Worm (Caenorhabditis elegans) whole organism, late embryonic: ENCODE data around the gene C39D10.7.

Source experiments
- C08G9.2 ChIP-seq: sonication (generic microtip); optimal IDR thresholded peaks from 2 replicates; lab custom pipeline; 2016; ENCODE audit warnings: mild to moderate bottlenecking, missing genetic modification characterization, moderate library complexity, missing compliant biosample characterization
- C38D4.7 ChIP-seq: fragments of 200-800 bp; sonication (Bioruptor generic); optimal IDR thresholded peaks from 2 replicates; lab custom pipeline; 2018; ENCODE audit warnings: mild to moderate bottlenecking, missing genetic modification characterization, moderate library complexity, missing compliant biosample characterization
- F13H6.1 ChIP-seq: sonication (generic microtip); optimal IDR thresholded peaks from 2 replicates; lab custom pipeline; 2016; ENCODE audit warnings: missing genetic modification characterization, missing compliant biosample characterization
- K02D7.2 ChIP-seq: sonication (generic microtip); optimal IDR thresholded peaks from 2 replicates; lab custom pipeline; 2017; ENCODE audit warnings: mild to moderate bottlenecking, missing genetic modification characterization, missing compliant biosample characterization
- K09A11.1 ChIP-seq: sonication (generic microtip); optimal IDR thresholded peaks from 2 replicates; lab custom pipeline; 2017; ENCODE audit warnings: antibody characterized with exemption, mild to moderate bottlenecking, missing genetic modification characterization, missing compliant biosample characterization; ENCODE audit not compliant: insufficient read depth
- Y22D7AL.16 ChIP-seq: sonication (generic microtip); optimal IDR thresholded peaks from 2 replicates; lab custom pipeline; 2016; ENCODE audit warnings: missing genetic modification characterization, missing compliant biosample characterization
- ceh-14 ChIP-seq: sonication (generic microtip); optimal IDR thresholded peaks from 2 replicates; lab custom pipeline; 2016; ENCODE audit warnings: missing genotype, missing genetic modification characterization, missing compliant biosample characterization
- ceh-19 ChIP-seq: fragments of 200-800 bp; sonication (Bioruptor generic); optimal IDR thresholded peaks from 2 replicates; lab custom pipeline; 2018; ENCODE audit warnings: mild to moderate bottlenecking, missing genetic modification characterization, missing compliant biosample characterization
- ceh-22 ChIP-seq: sonication (generic microtip); optimal IDR thresholded peaks from 2 replicates; lab custom pipeline; 2017; ENCODE audit warnings: missing biosample characterization, missing genetic modification characterization
- ceh-48 ChIP-seq: sonication (generic microtip); optimal IDR thresholded peaks from 2 replicates; lab custom pipeline; 2016; ENCODE audit warnings: missing genetic modification characterization, inconsistent platforms, missing compliant biosample characterization
- ceh-9 ChIP-seq: sonication (generic microtip); optimal IDR thresholded peaks from 2 replicates; lab custom pipeline; 2016; ENCODE audit warnings: mild to moderate bottlenecking, missing genetic modification characterization, inconsistent platforms, missing compliant biosample characterization
- dmd-4 ChIP-seq: sonication (generic microtip); optimal IDR thresholded peaks from 2 replicates; lab custom pipeline; 2016; ENCODE audit warnings: borderline replicate concordance, missing genetic modification characterization, missing compliant biosample characterization
- elt-2 ChIP-seq: sonication (generic microtip); optimal IDR thresholded peaks from 2 replicates; lab custom pipeline; 2016; ENCODE audit warnings: missing genetic modification reagents, missing genetic modification characterization, missing compliant biosample characterization
- ets-4 ChIP-seq: sonication (generic microtip); optimal IDR thresholded peaks from 2 replicates; lab custom pipeline; 2016; ENCODE audit warnings: missing genetic modification characterization, missing compliant biosample characterization
- fkh-6 ChIP-seq: sonication (generic microtip); optimal IDR thresholded peaks from 2 replicates; lab custom pipeline; 2016; ENCODE audit warnings: missing genetic modification characterization, missing compliant biosample characterization
- hlh-30 ChIP-seq: sonication (generic microtip); optimal IDR thresholded peaks from 2 replicates; lab custom pipeline; 2017; ENCODE audit warnings: antibody characterized with exemption, missing genetic modification characterization, missing compliant biosample characterization; ENCODE audit not compliant: insufficient read depth
- hlh-6 ChIP-seq: sonication (generic microtip); optimal IDR thresholded peaks from 2 replicates; lab custom pipeline; 2016; ENCODE audit warnings: missing genotype, missing genetic modification characterization, missing compliant biosample characterization
- lim-6 ChIP-seq: sonication (generic microtip); optimal IDR thresholded peaks from 2 replicates; lab custom pipeline; 2016; ENCODE audit warnings: missing genetic modification characterization, missing compliant biosample characterization
- lin-11 ChIP-seq: fragments of 200-800 bp; sonication (Bioruptor generic); optimal IDR thresholded peaks from 2 replicates; lab custom pipeline; 2018; ENCODE audit warnings: mild to moderate bottlenecking, missing genetic modification characterization, missing compliant biosample characterization
- madf-2 ChIP-seq: sonication (generic microtip); optimal IDR thresholded peaks from 2 replicates; lab custom pipeline; 2017; ENCODE audit warnings: missing genetic modification characterization, missing compliant biosample characterization
- nhr-11 ChIP-seq: fragments of 150-350 bp; optimal IDR thresholded peaks from 2 replicates; lab custom pipeline; 2014; ENCODE audit warnings: missing biosample characterization, missing genetic modification characterization
- npax-4 ChIP-seq: sonication (generic microtip); optimal IDR thresholded peaks from 2 replicates; lab custom pipeline; 2016; ENCODE audit warnings: missing genetic modification characterization, missing compliant biosample characterization
- odd-2 ChIP-seq: sonication (generic microtip); optimal IDR thresholded peaks from 2 replicates; lab custom pipeline; 2017; ENCODE audit warnings: antibody characterized with exemption, mild to moderate bottlenecking, missing genetic modification characterization, missing compliant biosample characterization
- pat-9 ChIP-seq: fragments of 200-800 bp; sonication (Bioruptor generic); optimal IDR thresholded peaks from 2 replicates; lab custom pipeline; 2018; ENCODE audit warnings: mild to moderate bottlenecking, missing genetic modification characterization, moderate library complexity, missing compliant biosample characterization
- pha-2 ChIP-seq: sonication (generic microtip); optimal IDR thresholded peaks from 2 replicates; lab custom pipeline; 2017; ENCODE audit warnings: mild to moderate bottlenecking, missing genetic modification characterization, missing compliant biosample characterization
- ref-2 ChIP-seq: sonication (generic microtip); optimal IDR thresholded peaks from 2 replicates; lab custom pipeline; 2016; ENCODE audit warnings: missing genetic modification characterization, missing compliant biosample characterization
- syd-9 ChIP-seq: sonication (generic microtip); optimal IDR thresholded peaks from 2 replicates; lab custom pipeline; 2016; ENCODE audit warnings: mild to moderate bottlenecking, missing genetic modification characterization, moderate library complexity, missing compliant biosample characterization
- tbx-2 ChIP-seq: sonication (generic microtip); optimal IDR thresholded peaks from 2 replicates; lab custom pipeline; 2016; ENCODE audit warnings: missing genetic modification characterization, missing compliant biosample characterization
- tbx-7 ChIP-seq: sonication (generic microtip); optimal IDR thresholded peaks from 2 replicates; lab custom pipeline; 2016; ENCODE audit warnings: missing genotype, missing genetic modification characterization, missing compliant biosample characterization
- ttx-3 ChIP-seq: sonication (generic microtip); optimal IDR thresholded peaks from 2 replicates; lab custom pipeline; 2016; ENCODE audit warnings: missing genetic modification reagents, missing genetic modification characterization, missing compliant biosample characterization
- unc-42 ChIP-seq: sonication (generic microtip); optimal IDR thresholded peaks from 2 replicates; lab custom pipeline; 2016; ENCODE audit warnings: missing genotype, missing genetic modification characterization, missing compliant biosample characterization
- unc-55 ChIP-seq: sonication (generic microtip); optimal IDR thresholded peaks from 2 replicates; lab custom pipeline; 2017; ENCODE audit warnings: missing biosample characterization, missing genetic modification reagents, missing genetic modification characterization
- zip-5 ChIP-seq: sonication (generic microtip); optimal IDR thresholded peaks from 2 replicates; lab custom pipeline; 2016; ENCODE audit warnings: missing genetic modification characterization, missing compliant biosample characterization

Gene C39D10.7

DNA sequence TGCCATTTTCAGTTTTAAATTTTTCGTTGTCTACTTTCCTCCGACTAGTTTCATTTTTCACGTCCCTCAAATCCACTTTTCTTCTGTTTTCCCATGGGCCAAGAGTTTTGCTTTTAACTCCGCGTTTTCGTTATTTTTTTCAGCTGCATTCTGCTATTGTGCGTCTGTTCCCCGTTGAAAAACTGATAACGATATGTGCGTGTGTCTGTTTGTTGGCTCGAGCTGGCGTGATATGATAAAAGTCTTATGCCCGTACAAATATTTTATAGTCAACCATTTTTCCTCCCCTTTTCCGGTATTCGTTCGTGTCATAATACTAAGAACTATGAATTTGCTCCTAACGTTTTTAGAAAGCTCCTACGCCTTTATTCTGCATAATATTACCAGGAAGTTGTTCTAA lies 11.9 kb downstream of the C39D10.7 start:
- TF ChIP-seq nhr-11 (tag; lab: Kevin White, UChicago): no peak
- no peak for TF ChIP-seq unc-42 (tag; lab: Kevin White, UChicago)
- peak; percentile 7 for TF ChIP-seq elt-2
- no peak for TF ChIP-seq tbx-2

DNA sequence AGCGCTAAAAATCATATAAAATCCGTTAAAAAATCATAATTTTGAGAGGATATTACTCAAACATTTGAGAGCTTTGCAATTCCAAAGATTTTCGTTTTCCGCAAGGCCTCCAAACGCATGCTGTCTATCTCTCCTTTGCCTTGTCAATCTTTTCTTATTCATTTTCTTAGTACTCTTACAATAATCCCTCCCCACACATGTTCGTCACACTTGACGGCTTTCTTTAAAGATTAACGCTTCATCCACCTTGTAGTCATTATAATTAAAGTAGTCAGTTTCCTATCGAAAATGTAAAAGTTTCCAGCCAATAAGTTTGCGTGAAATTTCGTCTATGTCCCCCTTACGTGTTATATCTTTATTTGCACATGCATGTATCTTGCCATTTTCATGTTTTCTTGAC lies 13.6 kb downstream of the C39D10.7 start:
- TF ChIP-seq hlh-6 (tag; lab: Kevin White, UChicago): no peak
- TF ChIP-seq dmd-4: no peak
- TF ChIP-seq K09A11.1 (tag; lab: Kevin White, UChicago): no peak

DNA sequence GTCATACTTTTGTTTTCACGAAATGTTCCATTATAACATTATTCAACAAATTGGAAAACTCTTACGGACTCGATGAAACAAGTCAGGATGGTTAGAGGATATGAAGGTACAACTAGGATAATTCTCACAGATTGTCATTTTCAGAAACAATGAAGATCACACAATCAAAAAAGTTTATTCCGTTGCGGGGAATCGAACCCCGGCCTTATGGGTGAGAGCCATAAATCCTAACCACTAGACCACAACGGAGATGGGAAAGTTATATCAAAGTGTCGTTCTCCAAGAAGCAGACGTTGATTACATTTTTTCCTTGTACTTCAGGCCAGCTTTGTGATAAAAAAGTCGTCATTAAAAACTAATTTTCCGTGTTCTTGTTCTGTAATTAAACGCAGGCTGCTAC lies 15.6 kb downstream of the C39D10.7 start:
- no peak for TF ChIP-seq pat-9 (tag; lab: Kevin White, UChicago)
- no peak for TF ChIP-seq ttx-3 (tag; lab: Kevin White, UChicago)
- no peak for TF ChIP-seq C38D4.7 (GFP tag; lab: Kevin White, UChicago)
- no peak for TF ChIP-seq fkh-6 (tag; lab: Kevin White, UChicago)
- TF ChIP-seq C08G9.2 (tag; lab: Kevin White, UChicago): no peak
- TF ChIP-seq pha-2 (tag; lab: Kevin White, UChicago): no peak
- TF ChIP-seq zip-5 (tag; lab: Kevin White, UChicago): no peak
- TF ChIP-seq unc-55 (GFP tag; lab: Kevin White, UChicago): no peak
- no peak for TF ChIP-seq tbx-7 (tag; lab: Kevin White, UChicago)
- no peak for TF ChIP-seq lin-11 (tag; lab: Kevin White, UChicago)
- no peak for TF ChIP-seq ceh-14 (tag; lab: Kevin White, UChicago)

DNA sequence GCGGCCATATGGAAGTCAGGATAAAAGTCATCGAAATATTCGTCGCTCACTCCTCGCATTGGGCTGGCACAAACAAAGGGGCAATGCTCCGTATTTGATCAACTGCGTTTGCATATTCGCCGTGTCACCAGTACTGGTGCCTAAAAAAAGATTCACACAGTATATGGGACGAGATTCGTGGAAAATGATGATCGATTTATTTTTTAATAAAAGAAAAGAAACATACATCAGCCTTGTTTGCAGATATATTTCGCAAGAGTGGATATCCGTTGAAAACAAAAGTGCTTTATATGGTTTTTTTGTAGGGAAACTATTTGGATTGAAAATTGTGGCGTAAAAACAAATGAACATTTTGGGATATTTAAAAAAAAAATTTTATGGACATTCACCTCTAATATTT lies 16.0 kb downstream of the C39D10.7 start, which contains the start of gene latd-1:
latd-1 (minus strand) TSS at position 101 of the 400 bp plus-strand sequence.
- no peak for TF ChIP-seq ets-4 (tag; lab: Kevin White, UChicago)
- no peak for TF ChIP-seq ceh-9 (tag; lab: Kevin White, UChicago)
- no peak for TF ChIP-seq odd-2 (tag; lab: Kevin White, UChicago)
- no peak for TF ChIP-seq madf-2 (tag; lab: Kevin White, UChicago)
- TF ChIP-seq ceh-14 (tag; lab: Kevin White, UChicago): no peak
- TF ChIP-seq ceh-22 (tag; lab: Kevin White, UChicago): no peak
- TF ChIP-seq ceh-48: no peak
- TF ChIP-seq elt-2: no peak
- no peak for TF ChIP-seq Y22D7AL.16 (tag; lab: Kevin White, UChicago)
- no peak for TF ChIP-seq npax-4
- no peak for TF ChIP-seq ceh-19 (GFP tag; lab: Kevin White, UChicago)
- TF ChIP-seq F13H6.1 (tag; lab: Kevin White, UChicago): no peak
- no peak for TF ChIP-seq hlh-30

DNA sequence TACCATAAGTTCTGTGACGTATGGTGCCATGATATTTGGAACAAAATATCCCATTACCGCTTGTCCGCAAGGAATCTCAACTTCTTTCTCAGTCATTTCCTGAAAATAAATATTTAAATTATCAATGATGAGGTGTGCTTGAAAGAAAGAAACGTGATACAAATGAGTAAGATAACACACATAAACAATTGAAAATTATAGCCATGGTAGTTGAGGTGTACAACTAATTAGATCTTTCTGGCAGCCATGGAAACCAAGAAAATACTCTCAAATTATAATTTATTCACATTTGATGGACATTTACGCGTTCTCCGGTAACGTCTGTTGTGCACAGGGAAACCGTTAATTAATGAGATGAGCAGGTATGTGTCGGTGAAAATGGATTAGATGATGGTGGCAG lies 21.4 kb downstream of the C39D10.7 start, which contains the start of gene C39D10.5:
C39D10.5 (minus strand) TSS at position 101 of the 400 bp plus-strand sequence.
- TF ChIP-seq ref-2 (tag; lab: Kevin White, UChicago) (no peak), C38D4.7 (GFP tag; lab: Kevin White, UChicago) (no peak), fkh-6 (tag; lab: Kevin White, UChicago) (no peak)

DNA sequence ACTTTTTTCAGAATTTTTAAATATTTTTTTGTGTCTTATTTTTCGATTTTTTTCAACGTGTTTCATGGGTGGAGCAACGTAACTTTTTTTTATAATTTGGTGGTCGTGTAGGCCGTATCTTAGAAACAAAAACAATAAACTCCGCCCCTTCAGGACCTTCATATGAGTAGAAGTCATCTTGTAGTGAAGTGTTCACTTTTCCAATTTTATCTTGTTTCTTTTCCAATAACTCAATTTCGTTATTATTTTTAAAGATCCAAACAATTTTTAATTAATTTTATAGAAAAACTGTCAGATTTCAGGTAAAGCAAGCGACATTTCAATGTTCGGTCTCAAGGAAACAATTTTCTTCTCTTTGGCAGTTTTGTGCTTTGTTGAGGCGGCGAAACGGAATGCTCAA lies 24.8 kb downstream of the C39D10.7 start, which contains the start of gene C39D10.2:
C39D10.2 (plus strand) TSS at position 301 of the 400 bp plus-strand sequence.
- no peak for TF ChIP-seq K02D7.2 (tag; lab: Kevin White, UChicago)
- TF ChIP-seq lim-6: no peak
- no peak for TF ChIP-seq ceh-48
- TF ChIP-seq syd-9 (tag; lab: Kevin White, UChicago): no peak
